Worm (Caenorhabditis elegans) whole organism, L2 larva: Measurements from ENCODE around the gene pgp-3.
A peak's percentile ranks its signal among the peaks of the same experiment; 100 is the strongest.

Experiments used
- C34F6.9 ChIP-seq: fragments of 150-350 bp; optimal IDR thresholded peaks from 2 replicates; lab custom pipeline; 2014; ENCODE audit warnings: missing biosample characterization, missing genetic modification characterization
- F13H6.1 ChIP-seq: sonication (generic microtip); optimal IDR thresholded peaks from 2 replicates; lab custom pipeline; 2016; ENCODE audit warnings: missing genetic modification characterization, missing compliant biosample characterization
- R02D3.7 ChIP-seq: fragments of 150-350 bp; optimal IDR thresholded peaks from 2 replicates; lab custom pipeline; 2014; ENCODE audit warnings: missing biosample characterization, missing genetic modification characterization
- ZK546.5 ChIP-seq: sonication (generic microtip); optimal IDR thresholded peaks from 2 replicates; lab custom pipeline; 2017; ENCODE audit warnings: missing biosample characterization, missing genetic modification characterization
- alr-1 ChIP-seq: fragments of 150-350 bp; optimal IDR thresholded peaks from 2 replicates; lab custom pipeline; 2014; ENCODE audit warnings: missing biosample characterization, missing genetic modification characterization
- ama-1 ChIP-seq: fragments of 150-350 bp; optimal IDR thresholded peaks from 2 replicates; lab custom pipeline; 2018; ENCODE audit warnings: inconsistent platforms
- blmp-1 ChIP-seq: sonication (generic microtip); optimal IDR thresholded peaks from 2 replicates; lab custom pipeline; 2017; ENCODE audit warnings: missing genetic modification characterization, mild to moderate bottlenecking, missing compliant biosample characterization, antibody characterized with exemption, moderate library complexity; ENCODE audit not compliant: insufficient read depth
- ceh-16 ChIP-seq: fragments of 150-350 bp; optimal IDR thresholded peaks from 2 replicates; lab custom pipeline; 2014; ENCODE audit warnings: missing biosample characterization, missing genetic modification characterization
- ceh-82 ChIP-seq: fragments of 150-350 bp; optimal IDR thresholded peaks from 2 replicates; lab custom pipeline; 2014; ENCODE audit warnings: missing biosample characterization, missing genetic modification characterization
- dmd-4 ChIP-seq: sonication (generic microtip); optimal IDR thresholded peaks from 2 replicates; lab custom pipeline; 2017; ENCODE audit warnings: missing biosample characterization, missing genetic modification characterization
- elt-3 ChIP-seq: sonication (generic microtip); optimal IDR thresholded peaks from 2 replicates; lab custom pipeline; 2017; ENCODE audit warnings: missing biosample characterization, missing genetic modification characterization
- fos-1 ChIP-seq: fragments of 150-350 bp; optimal IDR thresholded peaks from 2 replicates; lab custom pipeline; 2014; ENCODE audit warnings: missing biosample characterization, missing genetic modification characterization
- lin-13 ChIP-seq: fragments of 150-350 bp; optimal IDR thresholded peaks from 2 replicates; lab custom pipeline; 2014; ENCODE audit warnings: missing biosample characterization, missing genetic modification reagents, missing genetic modification characterization
- lsy-2 ChIP-seq, 2 experiments: fragments of 150-350 bp in 1 of 2; sonication (generic microtip) in 1 of 2; optimal IDR thresholded peaks; 2 replicates each; lab custom pipeline; 2014 to 2017; ENCODE audit warnings: missing biosample characterization in 2 of 2, missing genetic modification characterization in 2 of 2
- mbf-1 ChIP-seq: sonication (generic microtip); optimal IDR thresholded peaks from 2 replicates; lab custom pipeline; 2017; ENCODE audit warnings: missing biosample characterization, missing genetic modification characterization
- mdl-1 ChIP-seq, 2 experiments: fragments of 150-350 bp in 1 of 2; sonication (generic microtip) in 1 of 2; optimal IDR thresholded peaks; 2 replicates each; lab custom pipeline; 2017; ENCODE audit warnings: missing biosample characterization in 2 of 2, missing genetic modification characterization in 2 of 2
- nhr-11 ChIP-seq: fragments of 150-350 bp; optimal IDR thresholded peaks from 2 replicates; lab custom pipeline; 2014; ENCODE audit warnings: missing biosample characterization, missing genetic modification characterization
- nhr-12 ChIP-seq: fragments of 150-350 bp; optimal IDR thresholded peaks from 2 replicates; lab custom pipeline; 2014; ENCODE audit warnings: missing biosample characterization, missing genetic modification characterization
- nhr-129 ChIP-seq: fragments of 150-350 bp; optimal IDR thresholded peaks from 2 replicates; lab custom pipeline; 2014; ENCODE audit warnings: missing biosample characterization, missing genetic modification characterization
- nhr-23 ChIP-seq: fragments of 150-350 bp; optimal IDR thresholded peaks from 2 replicates; lab custom pipeline; 2014; ENCODE audit warnings: missing biosample characterization, missing genetic modification reagents, missing genetic modification characterization
- nhr-237 ChIP-seq: fragments of 150-350 bp; optimal IDR thresholded peaks from 2 replicates; lab custom pipeline; 2014; ENCODE audit warnings: missing biosample characterization, missing genetic modification characterization
- nhr-25 ChIP-seq: fragments of 150-350 bp; sonication (generic microtip); optimal IDR thresholded peaks from 3 replicates; lab custom pipeline; 2014; ENCODE audit warnings: missing biosample characterization, missing genetic modification characterization
- peb-1 ChIP-seq: fragments of 150-350 bp; optimal IDR thresholded peaks from 2 replicates; lab custom pipeline; 2014; ENCODE audit warnings: missing biosample characterization, missing genetic modification characterization
- sem-4 ChIP-seq: fragments of 150-350 bp; optimal IDR thresholded peaks from 2 replicates; lab custom pipeline; 2014; ENCODE audit warnings: missing biosample characterization, missing genetic modification reagents, missing genetic modification characterization
- sma-3 ChIP-seq: sonication (generic microtip); optimal IDR thresholded peaks from 2 replicates; lab custom pipeline; 2016; ENCODE audit warnings: missing genetic modification reagents, missing genetic modification characterization, missing compliant biosample characterization
- sma-9 ChIP-seq, 2 experiments: fragments of 150-350 bp in 1 of 2; sonication (generic microtip) in 1 of 2; optimal IDR thresholded peaks; 2 replicates each; lab custom pipeline; 2014 to 2016; ENCODE audit warnings: missing genetic modification characterization in 2 of 2, mild to moderate bottlenecking in 1 of 2, missing biosample characterization in 1 of 2, missing compliant biosample characterization in 1 of 2, missing genetic modification reagents in 1 of 2, moderate library complexity in 1 of 2
- snpc-4 ChIP-seq: fragments of 150-350 bp; optimal IDR thresholded peaks from 2 replicates; lab custom pipeline; 2014; ENCODE audit warnings: missing biosample characterization, missing genetic modification characterization
- unc-55 ChIP-seq: fragments of 150-350 bp; sonication (generic microtip); optimal IDR thresholded peaks from 3 replicates; lab custom pipeline; 2014; ENCODE audit warnings: missing biosample characterization, missing genetic modification reagents, missing genetic modification characterization
- unc-62 ChIP-seq: fragments of 150-350 bp; optimal IDR thresholded peaks from 2 replicates; lab custom pipeline; 2014; ENCODE audit warnings: missing biosample characterization, missing genetic modification reagents, missing genetic modification characterization
- zag-1 ChIP-seq: fragments of 150-350 bp; optimal IDR thresholded peaks from 2 replicates; lab custom pipeline; 2014; ENCODE audit warnings: missing biosample characterization, missing genetic modification characterization
- ztf-11 ChIP-seq: sonication (generic microtip); optimal IDR thresholded peaks from 2 replicates; lab custom pipeline; 2017; ENCODE audit warnings: missing biosample characterization, missing genetic modification characterization
- ztf-4 ChIP-seq: fragments of 150-350 bp; optimal IDR thresholded peaks from 2 replicates; lab custom pipeline; 2014; ENCODE audit warnings: missing biosample characterization, missing genetic modification characterization

Gene pgp-3

ce11 chrX:11351856-11352255 lies at the start of gene pgp-3:
TSS of gene pgp-3 (plus strand) at chrX:11352156.
- no peak for TF ChIP-seq ztf-4 (tag; lab: Kevin White, UChicago)
- no peak for TF ChIP-seq elt-3 (tag; lab: Kevin White, UChicago)
- no peak for TF ChIP-seq snpc-4 (tag; lab: Kevin White, UChicago)
- no peak for TF ChIP-seq unc-55 (GFP tag; lab: Kevin White, UChicago)
- TF ChIP-seq C34F6.9 (tag; lab: Kevin White, UChicago) = no peak
- TF ChIP-seq nhr-12 (tag; lab: Kevin White, UChicago) = no peak
- TF ChIP-seq blmp-1 = no peak
- TF ChIP-seq alr-1 (tag; lab: Kevin White, UChicago) = no peak
- no peak for TF ChIP-seq ceh-82
- no peak for TF ChIP-seq nhr-23 (tag; lab: Kevin White, UChicago)
- no peak for TF ChIP-seq sma-9 (GFP tag; optimal IDR thresholded peaks at IDR 0.05; lab: Kevin White, UChicago)
- no peak for TF ChIP-seq sma-9 (tag; optimal IDR thresholded peaks at IDR 0.05; lab: Kevin White, UChicago)
- TF ChIP-seq fos-1 (tag; lab: Kevin White, UChicago) = no peak
- TF ChIP-seq dmd-4 (tag; lab: Kevin White, UChicago) = no peak
- no peak for TF ChIP-seq lin-13 (GFP tag; lab: Kevin White, UChicago)
- no peak for TF ChIP-seq lsy-2 (tag; optimal IDR thresholded peaks at IDR 0.05; lab: Kevin White, UChicago)
- TF ChIP-seq nhr-129 (tag; lab: Kevin White, UChicago) = no peak
- TF ChIP-seq ama-1 (lab: Kevin White, UChicago) = no peak

- TF ChIP-seq nhr-23 (tag; lab: Kevin White, UChicago) (no peak), ceh-82 (no peak)
Measured at ce11 chrX:11305773-11306172, 46.2 kb upstream of the pgp-3 start, which contains the start of gene F08G12.1. TSS of gene F08G12.1 (minus strand) at chrX:11305873.

- no peak for TF ChIP-seq zag-1
- TF ChIP-seq snpc-4 (tag; lab: Kevin White, UChicago) = no peak
- no peak for TF ChIP-seq dmd-4 (tag; lab: Kevin White, UChicago)
- no peak for TF ChIP-seq sma-3 (GFP tag; lab: Kevin White, UChicago)
- no peak for TF ChIP-seq lsy-2 (tag; optimal IDR thresholded peaks at IDR 0.05; lab: Kevin White, UChicago)
- TF ChIP-seq, all 48 proteins: peak for 0
Measured at ce11 chrX:11307056-11307455, 44.9 kb upstream of the pgp-3 start, which contains the start of gene vhl-1. TSS of gene vhl-1 (plus strand) at chrX:11307356.

DNA sequence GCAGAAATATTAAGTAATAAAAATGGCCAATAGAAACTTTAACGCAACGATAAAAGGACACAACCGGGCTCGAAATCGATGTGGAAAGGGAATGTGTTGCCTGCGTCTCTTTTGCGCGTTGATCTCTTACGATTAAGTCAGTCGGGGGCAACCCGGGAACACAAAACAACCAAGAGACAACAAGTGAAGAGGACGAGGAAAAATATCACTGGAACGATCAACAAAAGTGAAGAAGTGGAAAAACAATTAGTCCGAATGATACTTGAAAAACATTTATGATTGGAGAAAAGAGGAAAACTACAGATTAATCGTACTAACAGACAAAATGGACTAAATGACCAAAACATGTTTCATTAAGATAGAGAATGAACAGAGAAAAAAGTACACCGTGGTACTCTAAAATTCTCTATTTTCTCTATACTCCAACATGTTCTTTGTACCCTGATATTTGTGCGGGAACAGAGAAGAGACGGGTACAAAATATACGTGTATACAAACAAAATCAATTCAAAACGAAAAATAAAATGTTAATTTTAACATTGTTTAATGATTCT lies 41.6 kb upstream of the pgp-3 start, which contains the start of gene F08G12.5:
TSS of gene F08G12.5 (minus strand) at position 1 of the 554 bp plus-strand sequence.
- no peak for TF ChIP-seq nhr-25 (tag; lab: Kevin White, UChicago)
- TF ChIP-seq C34F6.9 (tag; lab: Kevin White, UChicago) = peak; percentile 10
- TF ChIP-seq mbf-1 (tag; lab: Kevin White, UChicago) = no peak
- peak; percentile 4 for TF ChIP-seq sma-9 (GFP tag; optimal IDR thresholded peaks at IDR 0.05; lab: Kevin White, UChicago)
- no peak for TF ChIP-seq sma-9 (tag; optimal IDR thresholded peaks at IDR 0.05; lab: Kevin White, UChicago)
- no peak for TF ChIP-seq lin-13 (GFP tag; lab: Kevin White, UChicago)

- no peak for TF ChIP-seq lsy-2 (tag; optimal IDR thresholded peaks at IDR 0.05; lab: Kevin White, UChicago)
- no peak for TF ChIP-seq nhr-23 (tag; lab: Kevin White, UChicago)
- TF ChIP-seq sma-3 (GFP tag; lab: Kevin White, UChicago) = no peak
- TF ChIP-seq nhr-237 (tag; lab: Kevin White, UChicago) = no peak
- TF ChIP-seq unc-62 (GFP tag; lab: Kevin White, UChicago) = no peak
- TF ChIP-seq fos-1 (tag; lab: Kevin White, UChicago) = no peak
- TF ChIP-seq R02D3.7 (tag; lab: Kevin White, UChicago) = no peak
- no peak for TF ChIP-seq C34F6.9 (tag; lab: Kevin White, UChicago)
- no peak for TF ChIP-seq elt-3 (tag; lab: Kevin White, UChicago)
- TF ChIP-seq F13H6.1 = no peak
- TF ChIP-seq ceh-16 (tag; lab: Kevin White, UChicago) = no peak
- TF ChIP-seq sem-4 (tag; lab: Kevin White, UChicago) = no peak
- TF ChIP-seq nhr-11 (tag; lab: Kevin White, UChicago) = no peak
- no peak for TF ChIP-seq ztf-11 (tag; lab: Kevin White, UChicago)
- TF ChIP-seq dmd-4 (tag; lab: Kevin White, UChicago) = no peak
- no peak for TF ChIP-seq mdl-1 (tag; optimal IDR thresholded peaks at IDR 0.05; lab: Kevin White, UChicago)
- TF ChIP-seq peb-1 = no peak
- no peak for TF ChIP-seq ZK546.5 (tag; lab: Kevin White, UChicago)
- no peak for TF ChIP-seq nhr-25 (tag; lab: Kevin White, UChicago)
Measured at ce11 chrX:11315392-11315791, 36.6 kb upstream of the pgp-3 start, which contains the start of gene F08G12.11. TSS of gene F08G12.11 (minus strand) at chrX:11315572.
